Worm (Caenorhabditis elegans) whole organism, L2 larva: ENCODE results near the gene gst-5.

ENCODE experiments used
- C34F6.9 ChIP-seq: fragments of 150-350 bp; optimal IDR thresholded peaks from 2 replicates; lab custom pipeline; 2014; ENCODE audit warnings: missing biosample characterization, missing genetic modification characterization
- F13H6.1 ChIP-seq: sonication (generic microtip); optimal IDR thresholded peaks from 2 replicates; lab custom pipeline; 2016; ENCODE audit warnings: missing genetic modification characterization, missing compliant biosample characterization
- R02D3.7 ChIP-seq: fragments of 150-350 bp; optimal IDR thresholded peaks from 2 replicates; lab custom pipeline; 2014; ENCODE audit warnings: missing biosample characterization, missing genetic modification characterization
- Y55F3AM.14 ChIP-seq: fragments of 200-800 bp; sonication (Bioruptor generic); optimal IDR thresholded peaks from 2 replicates; lab custom pipeline; 2018; ENCODE audit warnings: mild to moderate bottlenecking, missing genetic modification characterization, missing compliant biosample characterization
- ZK546.5 ChIP-seq: sonication (generic microtip); optimal IDR thresholded peaks from 2 replicates; lab custom pipeline; 2017; ENCODE audit warnings: missing biosample characterization, missing genetic modification characterization
- aly-2 ChIP-seq: fragments of 150-350 bp; optimal IDR thresholded peaks from 2 replicates; lab custom pipeline; 2014; ENCODE audit warnings: missing biosample characterization, missing genetic modification characterization
- ama-1 ChIP-seq: fragments of 150-350 bp; optimal IDR thresholded peaks from 2 replicates; lab custom pipeline; 2018; ENCODE audit warnings: inconsistent platforms
- blmp-1 ChIP-seq: sonication (generic microtip); optimal IDR thresholded peaks from 2 replicates; lab custom pipeline; 2017; ENCODE audit warnings: missing genetic modification characterization, mild to moderate bottlenecking, missing compliant biosample characterization, antibody characterized with exemption, moderate library complexity; ENCODE audit not compliant: insufficient read depth
- ceh-16 ChIP-seq: fragments of 150-350 bp; optimal IDR thresholded peaks from 2 replicates; lab custom pipeline; 2014; ENCODE audit warnings: missing biosample characterization, missing genetic modification characterization
- ceh-82 ChIP-seq: fragments of 150-350 bp; optimal IDR thresholded peaks from 2 replicates; lab custom pipeline; 2014; ENCODE audit warnings: missing biosample characterization, missing genetic modification characterization
- crh-2 ChIP-seq: sonication (generic microtip); optimal IDR thresholded peaks from 2 replicates; lab custom pipeline; 2017; ENCODE audit warnings: missing biosample characterization, missing genetic modification characterization
- dmd-4 ChIP-seq: sonication (generic microtip); optimal IDR thresholded peaks from 2 replicates; lab custom pipeline; 2017; ENCODE audit warnings: missing biosample characterization, missing genetic modification characterization
- elt-1 ChIP-seq: fragments of 150-350 bp; optimal IDR thresholded peaks from 2 replicates; lab custom pipeline; 2014; ENCODE audit warnings: missing biosample characterization, missing genetic modification characterization
- elt-3 ChIP-seq: sonication (generic microtip); optimal IDR thresholded peaks from 2 replicates; lab custom pipeline; 2017; ENCODE audit warnings: missing biosample characterization, missing genetic modification characterization
- gmeb-1 ChIP-seq: fragments of 150-350 bp; optimal IDR thresholded peaks from 2 replicates; lab custom pipeline; 2014; ENCODE audit warnings: missing biosample characterization, missing genetic modification characterization
- lin-11 ChIP-seq: fragments of 150-350 bp; sonication (generic microtip); optimal IDR thresholded peaks from 2 replicates; lab custom pipeline; 2014; ENCODE audit warnings: missing biosample characterization, missing genetic modification characterization, inconsistent platforms, mixed read lengths
- lin-13 ChIP-seq: fragments of 150-350 bp; optimal IDR thresholded peaks from 2 replicates; lab custom pipeline; 2014; ENCODE audit warnings: missing biosample characterization, missing genetic modification reagents, missing genetic modification characterization
- lin-39 ChIP-seq: fragments of 150-350 bp; optimal IDR thresholded peaks from 2 replicates; lab custom pipeline; 2014; ENCODE audit warnings: missing biosample characterization, missing genetic modification reagents, missing genetic modification characterization
- lsy-2 ChIP-seq, 2 experiments: fragments of 150-350 bp in 1 of 2; sonication (generic microtip) in 1 of 2; optimal IDR thresholded peaks; 2 replicates each; lab custom pipeline; 2014 to 2017; ENCODE audit warnings: missing biosample characterization in 2 of 2, missing genetic modification characterization in 2 of 2
- mab-5 ChIP-seq: fragments of 150-350 bp; optimal IDR thresholded peaks from 2 replicates; lab custom pipeline; 2014; ENCODE audit warnings: missing biosample characterization, missing genetic modification characterization
- mbf-1 ChIP-seq: sonication (generic microtip); optimal IDR thresholded peaks from 2 replicates; lab custom pipeline; 2017; ENCODE audit warnings: missing biosample characterization, missing genetic modification characterization
- mdl-1 ChIP-seq, 2 experiments: fragments of 150-350 bp in 1 of 2; sonication (generic microtip) in 1 of 2; optimal IDR thresholded peaks; 2 replicates each; lab custom pipeline; 2017; ENCODE audit warnings: missing biosample characterization in 2 of 2, missing genetic modification characterization in 2 of 2
- nhr-10 ChIP-seq: sonication (generic microtip); optimal IDR thresholded peaks from 2 replicates; lab custom pipeline; 2017; ENCODE audit warnings: missing biosample characterization, missing genetic modification characterization
- nhr-23 ChIP-seq: fragments of 150-350 bp; optimal IDR thresholded peaks from 2 replicates; lab custom pipeline; 2014; ENCODE audit warnings: missing biosample characterization, missing genetic modification reagents, missing genetic modification characterization
- nhr-237 ChIP-seq: fragments of 150-350 bp; optimal IDR thresholded peaks from 2 replicates; lab custom pipeline; 2014; ENCODE audit warnings: missing biosample characterization, missing genetic modification characterization
- nhr-25 ChIP-seq: fragments of 150-350 bp; sonication (generic microtip); optimal IDR thresholded peaks from 3 replicates; lab custom pipeline; 2014; ENCODE audit warnings: missing biosample characterization, missing genetic modification characterization
- nhr-6 ChIP-seq: fragments of 150-350 bp; optimal IDR thresholded peaks from 2 replicates; lab custom pipeline; 2014; ENCODE audit warnings: missing biosample characterization, missing genetic modification characterization
- nhr-77 ChIP-seq: fragments of 150-350 bp; optimal IDR thresholded peaks from 2 replicates; lab custom pipeline; 2014; ENCODE audit warnings: missing biosample characterization, missing genetic modification characterization
- skn-1 ChIP-seq: sonication (generic microtip); optimal IDR thresholded peaks from 2 replicates; lab custom pipeline; 2017; ENCODE audit warnings: missing biosample characterization, missing genetic modification characterization
- sma-9 ChIP-seq, 2 experiments: fragments of 150-350 bp in 1 of 2; sonication (generic microtip) in 1 of 2; optimal IDR thresholded peaks; 2 replicates each; lab custom pipeline; 2014 to 2016; ENCODE audit warnings: missing genetic modification characterization in 2 of 2, mild to moderate bottlenecking in 1 of 2, missing biosample characterization in 1 of 2, missing compliant biosample characterization in 1 of 2, missing genetic modification reagents in 1 of 2, moderate library complexity in 1 of 2
- unc-39 ChIP-seq: fragments of 150-350 bp; optimal IDR thresholded peaks from 2 replicates; lab custom pipeline; 2014; ENCODE audit warnings: missing biosample characterization, missing genetic modification characterization
- unc-55 ChIP-seq: fragments of 150-350 bp; sonication (generic microtip); optimal IDR thresholded peaks from 3 replicates; lab custom pipeline; 2014; ENCODE audit warnings: missing biosample characterization, missing genetic modification reagents, missing genetic modification characterization
- zag-1 ChIP-seq: fragments of 150-350 bp; optimal IDR thresholded peaks from 2 replicates; lab custom pipeline; 2014; ENCODE audit warnings: missing biosample characterization, missing genetic modification characterization
- ztf-11 ChIP-seq: sonication (generic microtip); optimal IDR thresholded peaks from 2 replicates; lab custom pipeline; 2017; ENCODE audit warnings: missing biosample characterization, missing genetic modification characterization
- ztf-4 ChIP-seq: fragments of 150-350 bp; optimal IDR thresholded peaks from 2 replicates; lab custom pipeline; 2014; ENCODE audit warnings: missing biosample characterization, missing genetic modification characterization

gst-5 gene

DNA sequence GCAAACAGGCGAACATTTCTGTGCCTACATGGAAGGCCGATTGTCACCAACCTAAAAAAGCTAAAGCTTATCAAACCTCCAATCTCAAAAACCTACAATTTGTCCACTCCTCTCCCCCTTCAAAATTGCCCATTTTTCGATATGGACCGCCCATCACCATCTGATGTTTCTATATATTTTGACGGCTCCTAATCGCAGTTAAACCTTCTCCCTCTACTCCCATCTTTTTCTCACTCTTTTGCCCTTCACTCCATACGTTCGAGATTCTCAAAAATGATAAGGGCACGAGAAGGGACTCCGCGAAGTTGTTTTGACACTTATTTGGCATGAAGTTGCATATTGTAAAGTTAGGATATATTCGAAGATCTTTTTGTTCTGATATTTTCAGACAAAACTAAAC, 9.0 kb downstream of the gst-5 start:
- TF ChIP-seq gmeb-1 (tag; lab: Kevin White, UChicago) (no peak), sma-9 (GFP tag; optimal IDR thresholded peaks at IDR 0.05; lab: Kevin White, UChicago) (no peak), sma-9 (tag; optimal IDR thresholded peaks at IDR 0.05; lab: Kevin White, UChicago) (no peak), lsy-2 (tag; optimal IDR thresholded peaks at IDR 0.05; lab: Kevin White, UChicago) (no peak), unc-55 (GFP tag; lab: Kevin White, UChicago) (peak; percentile 35), blmp-1 (tag; lab: Kevin White, UChicago) (no peak), mab-5 (tag; lab: Kevin White, UChicago) (peak; percentile 56), Y55F3AM.14 (GFP tag; lab: Kevin White, UChicago) (no peak), lin-39 (tag; lab: Kevin White, UChicago) (no peak), nhr-25 (no peak), dmd-4 (tag; lab: Kevin White, UChicago) (no peak), elt-3 (no peak), skn-1 (tag; lab: Kevin White, UChicago) (no peak), zag-1 (tag; lab: Kevin White, UChicago) (peak; percentile 55), nhr-6 (tag; lab: Kevin White, UChicago) (no peak), unc-39 (tag; lab: Kevin White, UChicago) (no peak), nhr-237 (no peak), nhr-23 (tag; lab: Kevin White, UChicago) (no peak), nhr-77 (no peak), ztf-4 (tag; lab: Kevin White, UChicago) (no peak), ZK546.5 (tag; lab: Kevin White, UChicago) (no peak), mdl-1 (tag; optimal IDR thresholded peaks at IDR 0.05; lab: Kevin White, UChicago) (no peak), aly-2 (tag; lab: Kevin White, UChicago) (no peak)

DNA sequence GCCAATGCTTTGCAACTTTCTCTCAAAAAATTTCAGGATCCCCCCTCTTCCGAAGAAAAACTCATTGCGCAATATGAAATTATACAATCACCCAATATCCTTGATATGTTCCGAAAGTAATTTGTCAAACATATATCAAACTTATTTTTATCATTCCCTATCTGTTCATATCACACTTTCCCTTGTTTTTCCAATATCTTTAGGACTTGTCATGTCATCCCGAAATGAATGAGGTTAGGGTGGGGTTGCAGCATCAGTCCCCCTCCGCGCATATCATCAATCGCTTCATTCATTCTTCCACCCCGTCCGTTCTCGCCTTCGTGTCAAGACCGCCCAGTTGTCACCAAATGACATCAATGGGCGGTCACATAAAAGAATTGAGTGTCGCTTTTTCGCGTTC, 9.5 kb downstream of the gst-5 start:
- TF ChIP-seq aly-2 (tag; lab: Kevin White, UChicago) (no peak), nhr-6 (tag; lab: Kevin White, UChicago) (no peak), nhr-10 (tag; lab: Kevin White, UChicago) (no peak), nhr-23 (tag; lab: Kevin White, UChicago) (no peak)

DNA sequence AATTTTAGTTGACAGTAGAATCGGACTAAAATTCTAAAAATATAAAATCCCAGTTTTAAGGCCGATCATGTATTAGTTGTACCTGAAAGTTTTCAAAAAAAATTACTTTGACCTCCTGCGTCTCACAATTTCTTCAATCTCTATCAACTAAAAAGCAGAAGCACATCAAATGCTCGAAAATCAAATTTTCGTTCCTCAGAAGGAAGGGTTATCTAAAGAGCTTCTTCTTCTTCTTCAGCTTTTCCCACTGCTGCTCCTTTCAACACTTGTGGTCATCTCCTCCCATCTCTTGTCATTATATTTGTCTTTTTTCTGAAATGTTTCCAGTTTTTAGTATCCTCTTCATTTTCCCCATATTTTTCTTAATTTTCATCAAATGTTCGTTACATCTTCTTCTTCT, 14.6 kb downstream of the gst-5 start:
- TF ChIP-seq Y55F3AM.14 (GFP tag; lab: Kevin White, UChicago) = no peak

DNA sequence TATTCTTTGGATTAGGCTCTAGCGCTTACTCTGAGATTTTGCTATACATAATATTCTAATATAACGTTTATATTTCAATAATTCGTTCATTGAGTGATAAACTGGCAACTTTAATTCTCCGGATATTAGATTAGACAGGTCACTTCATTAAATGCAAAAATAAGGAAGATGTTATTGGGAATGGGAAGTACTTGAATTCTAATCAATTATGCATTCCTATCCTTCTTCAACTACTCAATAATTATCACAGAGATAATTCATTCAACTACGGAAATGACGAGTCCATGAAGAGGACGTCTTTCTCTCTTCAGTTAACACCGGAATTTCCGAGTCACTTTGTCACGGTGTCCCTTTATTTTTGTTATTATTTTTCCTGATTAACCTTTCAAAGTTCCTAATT, 20.5 kb downstream of the gst-5 start:
- peak; percentile 3 for TF ChIP-seq sma-9 (GFP tag; optimal IDR thresholded peaks at IDR 0.05; lab: Kevin White, UChicago)
- no peak for TF ChIP-seq sma-9 (tag; optimal IDR thresholded peaks at IDR 0.05; lab: Kevin White, UChicago)
- no peak for TF ChIP-seq lin-13 (GFP tag; lab: Kevin White, UChicago)

DNA sequence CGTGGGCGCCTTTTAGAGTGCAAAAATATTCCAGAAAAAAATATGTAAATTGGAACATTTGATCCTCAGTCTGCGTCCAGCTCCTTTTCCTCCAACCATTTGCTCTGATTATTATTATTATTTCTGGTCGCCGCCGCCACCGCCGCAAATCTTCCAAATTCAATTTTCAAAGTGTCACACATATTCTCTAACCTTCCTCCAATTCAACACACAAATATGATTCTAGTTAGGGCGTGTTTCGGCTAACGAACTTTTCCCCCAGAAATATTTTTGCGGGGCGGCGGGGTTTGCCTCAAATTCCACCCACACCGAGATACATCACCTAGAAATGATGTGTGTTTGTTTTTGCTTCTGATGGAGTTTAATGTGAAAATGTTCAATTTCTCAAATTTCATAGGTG, 21.5 kb downstream of the gst-5 start:
- TF ChIP-seq ztf-11 (tag; lab: Kevin White, UChicago) (no peak), F13H6.1 (tag; lab: Kevin White, UChicago) (no peak), R02D3.7 (tag; lab: Kevin White, UChicago) (no peak), mbf-1 (tag; lab: Kevin White, UChicago) (no peak), crh-2 (tag; lab: Kevin White, UChicago) (no peak), Y55F3AM.14 (GFP tag; lab: Kevin White, UChicago) (no peak), nhr-23 (tag; lab: Kevin White, UChicago) (no peak), nhr-6 (tag; lab: Kevin White, UChicago) (no peak), ceh-82 (tag; lab: Kevin White, UChicago) (no peak), C34F6.9 (no peak), ceh-16 (tag; lab: Kevin White, UChicago) (no peak), elt-3 (no peak), nhr-237 (no peak), lin-11 (tag; lab: Kevin White, UChicago) (no peak), ztf-4 (tag; lab: Kevin White, UChicago) (no peak), elt-1 (tag; lab: Kevin White, UChicago) (no peak), ama-1 (lab: Kevin White, UChicago) (no peak), unc-55 (GFP tag; lab: Kevin White, UChicago) (no peak)
